Worm (Caenorhabditis elegans) whole organism, L2 larva: ENCODE measurements around the gene hpo-34.

Experiments
- Y55F3AM.14 ChIP-seq: fragments of 200-800 bp; sonication (Bioruptor generic); optimal IDR thresholded peaks from 2 replicates; lab custom pipeline; 2018; ENCODE audit warnings: mild to moderate bottlenecking, missing genetic modification characterization, missing compliant biosample characterization
- alr-1 ChIP-seq: fragments of 150-350 bp; optimal IDR thresholded peaks from 2 replicates; lab custom pipeline; 2014; ENCODE audit warnings: missing biosample characterization, missing genetic modification characterization
- aly-2 ChIP-seq: fragments of 150-350 bp; optimal IDR thresholded peaks from 2 replicates; lab custom pipeline; 2014; ENCODE audit warnings: missing biosample characterization, missing genetic modification characterization
- ama-1 ChIP-seq: fragments of 150-350 bp; optimal IDR thresholded peaks from 2 replicates; lab custom pipeline; 2018; ENCODE audit warnings: inconsistent platforms
- ceh-16 ChIP-seq: fragments of 150-350 bp; optimal IDR thresholded peaks from 2 replicates; lab custom pipeline; 2014; ENCODE audit warnings: missing biosample characterization, missing genetic modification characterization
- egl-27 ChIP-seq: sonication (generic microtip); optimal IDR thresholded peaks from 3 replicates; lab custom pipeline; 2017; ENCODE audit warnings: missing biosample characterization, missing genetic modification reagents, missing genetic modification characterization
- fos-1 ChIP-seq: fragments of 150-350 bp; optimal IDR thresholded peaks from 2 replicates; lab custom pipeline; 2014; ENCODE audit warnings: missing biosample characterization, missing genetic modification characterization
- nhr-237 ChIP-seq: fragments of 150-350 bp; optimal IDR thresholded peaks from 2 replicates; lab custom pipeline; 2014; ENCODE audit warnings: missing biosample characterization, missing genetic modification characterization
- peb-1 ChIP-seq: fragments of 150-350 bp; optimal IDR thresholded peaks from 2 replicates; lab custom pipeline; 2014; ENCODE audit warnings: missing biosample characterization, missing genetic modification characterization
- unc-62 ChIP-seq: fragments of 150-350 bp; optimal IDR thresholded peaks from 2 replicates; lab custom pipeline; 2014; ENCODE audit warnings: missing biosample characterization, missing genetic modification reagents, missing genetic modification characterization

DNA sequence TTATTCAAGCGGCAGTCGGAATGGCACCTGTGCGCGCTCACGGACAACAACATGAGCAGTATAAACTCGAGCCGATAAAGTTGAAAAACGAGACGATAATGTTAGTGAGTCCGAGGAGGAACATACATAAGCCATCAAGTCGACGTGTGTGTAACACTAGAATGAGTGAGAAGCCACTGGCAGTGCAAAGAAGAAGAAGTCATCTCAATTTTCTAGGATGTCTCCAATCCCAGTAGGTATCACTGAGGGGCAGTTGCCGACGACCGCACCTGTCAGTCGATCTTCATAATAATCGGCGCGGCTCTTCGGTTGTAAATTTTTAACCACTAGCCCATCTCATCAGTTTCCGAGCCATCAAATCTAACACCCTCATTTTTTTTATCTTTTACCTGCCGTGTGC is 41.2 kb upstream of the hpo-34 start:
- TF ChIP-seq Y55F3AM.14 (no peak), fos-1 (tag; lab: Kevin White, UChicago) (no peak), ceh-16 (no peak), alr-1 (tag; lab: Kevin White, UChicago) (no peak), aly-2 (tag; lab: Kevin White, UChicago) (no peak), egl-27 (tag; lab: Kevin White, UChicago) (no peak), nhr-237 (tag; lab: Kevin White, UChicago) (no peak), unc-62 (GFP tag; lab: Kevin White, UChicago) (no peak), peb-1 (tag; lab: Kevin White, UChicago) (no peak), ama-1 (no peak)
